Worm (Caenorhabditis elegans) whole organism, L4 larva: ENCODE data around the gene T26C5.5.

Experiments
- D1046.2 ChIP-seq: fragments of 200-800 bp; sonication (Bioruptor generic); IDR thresholded peaks from 2 replicates; pipeline ENCODE4 v1.3.6; 2022; ENCODE audit warnings: missing genetic modification characterization, missing compliant biosample characterization
- F26F4.8 ChIP-seq: fragments of 200-800 bp; sonication (Bioruptor generic); conservative IDR thresholded peaks from 2 replicates; pipeline ENCODE4 v1.3.6; 2022; ENCODE audit warnings: missing genetic modification characterization, missing compliant biosample characterization
- F37D6.2 ChIP-seq: sonication (generic microtip); optimal IDR thresholded peaks from 2 replicates; lab custom pipeline; 2016; ENCODE audit warnings: mild to moderate bottlenecking, missing genetic modification characterization, missing compliant biosample characterization
- F49E8.2 ChIP-seq: sonication (generic microtip); optimal IDR thresholded peaks from 2 replicates; lab custom pipeline; 2016; ENCODE audit warnings: missing compliant biosample characterization, mild to moderate bottlenecking, missing genetic modification characterization, borderline replicate concordance
- R02D3.7 ChIP-seq: fragments of 150-350 bp; sonication (generic microtip); optimal IDR thresholded peaks from 3 replicates; lab custom pipeline; 2014; ENCODE audit warnings: missing biosample characterization, missing genetic modification characterization
- T20F7.1 ChIP-seq: fragments of 200-800 bp; sonication (Bioruptor generic); optimal IDR thresholded peaks from 2 replicates; lab custom pipeline; 2018; ENCODE audit warnings: mild to moderate bottlenecking, missing genetic modification characterization, missing compliant biosample characterization
- Y48G9A.11 ChIP-seq: fragments of 200-800 bp; sonication (Bioruptor generic); IDR thresholded peaks from 2 replicates; pipeline ENCODE4 v1.3.6; 2022; ENCODE audit warnings: missing genetic modification reagents, missing genetic modification characterization, missing compliant biosample characterization
- ZK337.2 ChIP-seq: fragments of 200-800 bp; sonication (Bioruptor generic); IDR thresholded peaks from 2 replicates; pipeline ENCODE4 v1.3.6; 2022; ENCODE audit warnings: missing genetic modification reagents, missing genetic modification characterization, missing compliant biosample characterization
- aha-1 ChIP-seq: fragments of 150-350 bp; peaks from one replicate; lab custom pipeline; 2014; ENCODE audit warnings: missing biosample characterization, missing genetic modification characterization
- arid-1 ChIP-seq: fragments of 200-800 bp; sonication (Bioruptor generic); conservative IDR thresholded peaks from 2 replicates; pipeline ENCODE4 v1.3.6; 2022; ENCODE audit warnings: missing genetic modification reagents, missing genetic modification characterization, missing compliant biosample characterization
- ceh-44 ChIP-seq: fragments of 200-800 bp; sonication (Bioruptor generic); IDR thresholded peaks from 2 replicates; pipeline ENCODE4 v1.3.6; 2022; ENCODE audit warnings: missing genetic modification reagents, missing genetic modification characterization, missing compliant biosample characterization
- ceh-62 ChIP-seq: sonication (generic microtip); optimal IDR thresholded peaks from 2 replicates; lab custom pipeline; 2017; ENCODE audit warnings: missing biosample characterization, missing genetic modification characterization
- ctbp-1 ChIP-seq: fragments of 200-800 bp; sonication (Bioruptor generic); IDR thresholded peaks from 2 replicates; pipeline ENCODE4 v1.3.6; 2022; ENCODE audit warnings: missing genetic modification reagents, missing genetic modification characterization, missing compliant biosample characterization
- daf-16 ChIP-seq, 3 experiments: sonication (generic microtip); optimal IDR thresholded peaks; 2 replicates each; lab custom pipeline; 2016 to 2017; ENCODE audit warnings: missing genetic modification characterization in 3 of 3, missing genetic modification reagents in 3 of 3, mild to moderate bottlenecking in 2 of 3, missing compliant biosample characterization in 2 of 3, missing biosample characterization in 1 of 3, moderate library complexity in 1 of 3
- daf-8 ChIP-seq: fragments of 200-800 bp; sonication (Bioruptor generic); IDR thresholded peaks from 2 replicates; pipeline ENCODE4 v1.3.6; 2022; ENCODE audit warnings: missing genetic modification characterization, missing compliant biosample characterization
- dpl-1 ChIP-seq: fragments of 150-350 bp; optimal IDR thresholded peaks from 2 replicates; lab custom pipeline; 2014; ENCODE audit warnings: missing biosample characterization, missing genetic modification reagents, missing genetic modification characterization
- dve-1 ChIP-seq: sonication (generic microtip); optimal IDR thresholded peaks from 2 replicates; lab custom pipeline; 2017; ENCODE audit warnings: antibody characterized with exemption, mild to moderate bottlenecking, missing genetic modification characterization, missing compliant biosample characterization; ENCODE audit not compliant: insufficient read depth
- gei-8 ChIP-seq: fragments of 200-800 bp; sonication (Bioruptor generic); optimal IDR thresholded peaks from 2 replicates; lab custom pipeline; 2018; ENCODE audit warnings: mild to moderate bottlenecking, missing genetic modification characterization, missing compliant biosample characterization
- hlh-11 ChIP-seq: fragments of 200-800 bp; sonication (Bioruptor generic); optimal IDR thresholded peaks from 2 replicates; lab custom pipeline; 2018; ENCODE audit warnings: mild to moderate bottlenecking, missing genetic modification characterization, missing compliant biosample characterization
- hlh-30 ChIP-seq: sonication (generic microtip); optimal IDR thresholded peaks from 2 replicates; lab custom pipeline; 2017; ENCODE audit warnings: antibody characterized with exemption, mild to moderate bottlenecking, missing genetic modification characterization, missing compliant biosample characterization; ENCODE audit not compliant: insufficient read depth
- hmg-1.1 ChIP-seq: fragments of 200-800 bp; sonication (Bioruptor generic); IDR thresholded peaks from 2 replicates; pipeline ENCODE4 v1.3.6; 2022; ENCODE audit warnings: missing genetic modification reagents, missing genetic modification characterization, missing compliant biosample characterization
- lin-1 ChIP-seq: fragments of 200-800 bp; sonication (Bioruptor generic); IDR thresholded peaks from 2 replicates; pipeline ENCODE4 v1.3.6; 2022; ENCODE audit warnings: missing genetic modification reagents, missing genetic modification characterization, missing compliant biosample characterization
- lin-29 ChIP-seq: fragments of 200-800 bp; sonication (Bioruptor generic); IDR thresholded peaks from 2 replicates; pipeline ENCODE4 v1.3.6; 2022; ENCODE audit warnings: missing genetic modification reagents, missing genetic modification characterization, missing compliant biosample characterization
- lin-38 ChIP-seq: fragments of 200-800 bp; sonication (Bioruptor generic); IDR thresholded peaks from 2 replicates; pipeline ENCODE4 v1.3.6; 2022; ENCODE audit warnings: missing genetic modification reagents, missing genetic modification characterization, missing compliant biosample characterization
- lin-39 ChIP-seq: fragments of 150-350 bp; optimal IDR thresholded peaks from 2 replicates; lab custom pipeline; 2014; ENCODE audit warnings: missing biosample characterization, missing genetic modification reagents, missing genetic modification characterization
- lsy-2 ChIP-seq, 2 experiments: fragments of 150-350 bp in 1 of 2; sonication (generic microtip) in 1 of 2; optimal IDR thresholded peaks; 2 replicates each; lab custom pipeline; 2014 to 2017; ENCODE audit warnings: missing biosample characterization in 2 of 2, missing genetic modification characterization in 2 of 2
- mdl-1 ChIP-seq, 2 experiments: fragments of 150-350 bp in 1 of 2; sonication (generic microtip) in 1 of 2; optimal IDR thresholded peaks; 2 replicates each; lab custom pipeline; 2014 to 2017; ENCODE audit warnings: missing biosample characterization in 2 of 2, missing genetic modification characterization in 2 of 2
- mep-1 ChIP-seq: fragments of 150-350 bp; sonication (generic microtip); optimal IDR thresholded peaks from 3 replicates; lab custom pipeline; 2014; ENCODE audit warnings: missing biosample characterization, missing genetic modification characterization
- mxl-3 ChIP-seq: fragments of 200-800 bp; sonication (Bioruptor generic); optimal IDR thresholded peaks from 2 replicates; lab custom pipeline; 2018; ENCODE audit warnings: mild to moderate bottlenecking, missing genetic modification characterization, missing compliant biosample characterization
- nhr-28 ChIP-seq: fragments of 150-350 bp; optimal IDR thresholded peaks from 2 replicates; lab custom pipeline; 2014; ENCODE audit warnings: missing biosample characterization, missing genetic modification characterization
- nhr-6 ChIP-seq: fragments of 150-350 bp; optimal IDR thresholded peaks from 2 replicates; lab custom pipeline; 2014; ENCODE audit warnings: missing biosample characterization, missing genetic modification characterization
- nhr-76 ChIP-seq: fragments of 150-350 bp; optimal IDR thresholded peaks from 2 replicates; lab custom pipeline; 2014; ENCODE audit warnings: missing biosample characterization, missing genetic modification characterization
- nhr-77 ChIP-seq: fragments of 150-350 bp; optimal IDR thresholded peaks from 2 replicates; lab custom pipeline; 2014; ENCODE audit warnings: missing biosample characterization, missing genetic modification characterization
- pha-4 ChIP-seq, 2 experiments: fragments of 150-350 bp in 1 of 2; fragments of 200-800 bp in 1 of 2; sonication (Bioruptor generic) in 1 of 2; IDR thresholded peaks in 1 of 2; optimal IDR thresholded peaks in 1 of 2; 2 replicates each; pipeline versions ENCODE4 v1.3.6 to Lab custom; 2014 to 2022; ENCODE audit warnings: missing genetic modification characterization in 2 of 2, missing genetic modification reagents in 2 of 2, missing biosample characterization in 1 of 2, missing compliant biosample characterization in 1 of 2
- php-3 ChIP-seq: fragments of 200-800 bp; sonication (Bioruptor generic); IDR thresholded peaks from 2 replicates; pipeline ENCODE4 v1.3.6; 2022; ENCODE audit warnings: missing genetic modification reagents, missing genetic modification characterization, missing compliant biosample characterization
- rbr-2 ChIP-seq: sonication (generic microtip); optimal IDR thresholded peaks from 2 replicates; lab custom pipeline; 2016; ENCODE audit warnings: missing genotype, missing genetic modification characterization, missing compliant biosample characterization
- saeg-2 ChIP-seq: fragments of 200-800 bp; sonication (Bioruptor generic); IDR thresholded peaks from 2 replicates; pipeline ENCODE4 v1.3.6; 2022; ENCODE audit warnings: missing genetic modification reagents, missing genetic modification characterization, missing compliant biosample characterization
- skn-1 ChIP-seq: fragments of 150-350 bp; optimal IDR thresholded peaks from 2 replicates; lab custom pipeline; 2014; ENCODE audit warnings: missing biosample characterization, missing genetic modification characterization
- snpc-4 ChIP-seq: fragments of 150-350 bp; optimal IDR thresholded peaks from 2 replicates; lab custom pipeline; 2014; ENCODE audit warnings: missing biosample characterization, missing genetic modification characterization
- unc-62 ChIP-seq, 3 experiments: fragments of 150-350 bp in 1 of 3; sonication (generic microtip); optimal IDR thresholded peaks in 2 of 3; peaks in 1 of 3; 1 replicate in 1 of 3; 2 replicates in 2 of 3; lab custom pipeline; 2014 to 2017; ENCODE audit warnings: missing biosample characterization in 3 of 3, missing genetic modification characterization in 3 of 3, missing genetic modification reagents in 3 of 3, missing genotype in 1 of 3
- vab-7 ChIP-seq: fragments of 200-800 bp; sonication (Bioruptor generic); IDR thresholded peaks from 2 replicates; pipeline ENCODE4 v1.3.6; 2022; ENCODE audit warnings: missing genetic modification reagents, missing genetic modification characterization, missing compliant biosample characterization
- zfp-2 ChIP-seq: sonication (generic microtip); optimal IDR thresholded peaks from 2 replicates; lab custom pipeline; 2016; ENCODE audit warnings: mild to moderate bottlenecking, missing genetic modification characterization, missing compliant biosample characterization
- ztf-11 ChIP-seq: fragments of 150-350 bp; optimal IDR thresholded peaks from 2 replicates; lab custom pipeline; 2014; ENCODE audit warnings: missing biosample characterization, missing genetic modification characterization

T26C5.5 gene

DNA sequence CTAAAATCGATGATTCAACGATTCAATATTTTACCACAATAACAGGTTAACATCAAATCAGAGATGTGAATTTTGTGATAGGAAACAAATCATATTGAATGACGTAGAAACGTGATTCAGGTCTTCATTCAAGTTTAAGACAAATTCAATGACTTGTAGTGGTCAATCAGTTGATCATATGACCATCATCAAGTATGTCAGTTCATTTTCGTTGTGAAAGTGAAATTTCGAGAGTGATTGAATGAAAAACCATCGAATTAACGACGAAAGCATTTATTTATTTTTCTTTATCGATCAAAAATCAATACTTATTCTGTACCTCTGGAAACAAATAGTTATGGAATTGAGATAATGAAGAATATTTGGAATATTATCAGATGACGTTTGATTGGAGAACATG is 5.0 kb upstream of the T26C5.5 start:
- peak; percentile 23 for TF ChIP-seq hlh-30 (tag; lab: Kevin White, UChicago)
- TF ChIP-seq lin-1 (GFP tag; lab: Robert Waterston, UW), result no peak
- no peak for TF ChIP-seq ceh-44 (GFP tag; lab: Robert Waterston, UW)
- TF ChIP-seq, all 104 proteins: peak for 1

DNA sequence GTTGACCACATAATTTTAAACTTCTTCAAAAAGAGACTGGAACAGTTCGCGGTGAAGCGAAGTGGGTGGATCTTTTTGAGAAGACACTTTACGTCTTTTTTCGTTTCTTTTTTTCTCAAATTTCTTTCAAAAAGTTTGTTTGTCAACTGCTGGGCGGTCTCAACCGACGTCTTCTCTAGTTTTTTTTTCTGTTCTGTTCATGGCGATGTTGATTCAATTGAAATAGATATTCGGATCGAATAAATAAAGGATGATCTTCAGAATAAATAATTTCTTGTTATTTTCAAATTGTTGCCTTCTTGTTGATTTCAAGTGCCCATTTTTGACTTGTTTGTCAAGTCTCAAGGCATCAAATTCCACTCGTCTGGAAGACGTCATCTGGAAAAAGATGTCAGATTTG is 3.9 kb upstream of the T26C5.5 start, which contains the start of gene T26C5.4:
TSS of gene T26C5.4 (minus strand) at position 101 of the 400 bp plus-strand sequence.
- TF ChIP-seq skn-1 (tag; lab: Kevin White, UChicago) (no peak), ceh-44 (GFP tag; lab: Robert Waterston, UW) (no peak), ceh-62 (tag; lab: Kevin White, UChicago) (no peak), lin-29 (GFP tag; lab: Robert Waterston, UW) (no peak), nhr-6 (tag; lab: Kevin White, UChicago) (no peak), php-3 (GFP tag; lab: Robert Waterston, UW) (no peak), ZK337.2 (GFP tag; lab: Robert Waterston, UW) (no peak), hmg-1.1 (GFP tag; lab: Robert Waterston, UW) (no peak), snpc-4 (tag; lab: Kevin White, UChicago) (no peak), daf-16 (GFP tag; optimal IDR thresholded peaks at IDR 0.05; lab: Kevin White, UChicago) (no peak), daf-16 (tag; optimal IDR thresholded peaks at IDR 0.05; lab: Kevin White, UChicago) (no peak), ctbp-1 (GFP tag; lab: Robert Waterston, UW) (no peak), ztf-11 (no peak), zfp-2 (no peak), Y48G9A.11 (GFP tag; lab: Robert Waterston, UW) (no peak)

ce11 chrII:9242804-9243203 is 3.7 kb downstream of the T26C5.5 start:
- TF ChIP-seq mep-1 (tag; lab: Kevin White, UChicago) (peak; percentile 61), nhr-28 (peak; percentile 71), F37D6.2 (no peak), F26F4.8 (no peak), Y48G9A.11 (GFP tag; lab: Robert Waterston, UW) (peak; percentile 98), snpc-4 (tag; lab: Kevin White, UChicago) (no peak), aha-1 (tag; lab: Kevin White, UChicago) (no peak), hlh-11 (tag; lab: Kevin White, UChicago) (peak; percentile 25), unc-62 (GFP tag; optimal IDR thresholded peaks at IDR 0.05 in 1 of 2; lab: Kevin White, UChicago) (peak in 1 of 2 experiments; percentile 94), unc-62 (tag; optimal IDR thresholded peaks at IDR 0.05; lab: Kevin White, UChicago) (no peak), T20F7.1 (GFP tag; lab: Kevin White, UChicago) (peak; percentile 96), arid-1 (GFP tag; lab: Robert Waterston, UW) (no peak), lsy-2 (tag; optimal IDR thresholded peaks at IDR 0.05; lab: Kevin White, UChicago) (peak in 1 of 2 experiments; percentile 77), nhr-6 (tag; lab: Kevin White, UChicago) (peak; percentile 20), nhr-77 (tag; lab: Kevin White, UChicago) (peak; percentile 8), daf-8 (GFP tag; lab: Robert Waterston, UW) (no peak), zfp-2 (no peak), mxl-3 (no peak), saeg-2 (no peak), hmg-1.1 (GFP tag; lab: Robert Waterston, UW) (no peak), vab-7 (GFP tag; lab: Robert Waterston, UW) (no peak), nhr-76 (tag; lab: Kevin White, UChicago) (no peak), dve-1 (tag; lab: Kevin White, UChicago) (peak; percentile 44), pha-4 (GFP tag; IDR thresholded peaks at IDR 0.05; lab: Robert Waterston, UW) (no peak), pha-4 (tag; optimal IDR thresholded peaks at IDR 0.05; lab: Kevin White, UChicago) (peak; percentile 43), mdl-1 (tag; optimal IDR thresholded peaks at IDR 0.05; lab: Kevin White, UChicago) (no peak), R02D3.7 (tag; lab: Kevin White, UChicago) (peak; percentile 75), gei-8 (GFP tag; lab: Kevin White, UChicago) (no peak), hlh-30 (tag; lab: Kevin White, UChicago) (peak; percentile 46), rbr-2 (peak; percentile 8), F49E8.2 (tag; lab: Kevin White, UChicago) (no peak), lin-38 (GFP tag; lab: Robert Waterston, UW) (no peak), lin-39 (no peak), dpl-1 (GFP tag; lab: Kevin White, UChicago) (peak; percentile 93), D1046.2 (GFP tag; lab: Robert Waterston, UW) (no peak)
